Worm (Caenorhabditis elegans): ENCODE data around the gene F32D8.4.

Gene F32D8.4

DNA sequence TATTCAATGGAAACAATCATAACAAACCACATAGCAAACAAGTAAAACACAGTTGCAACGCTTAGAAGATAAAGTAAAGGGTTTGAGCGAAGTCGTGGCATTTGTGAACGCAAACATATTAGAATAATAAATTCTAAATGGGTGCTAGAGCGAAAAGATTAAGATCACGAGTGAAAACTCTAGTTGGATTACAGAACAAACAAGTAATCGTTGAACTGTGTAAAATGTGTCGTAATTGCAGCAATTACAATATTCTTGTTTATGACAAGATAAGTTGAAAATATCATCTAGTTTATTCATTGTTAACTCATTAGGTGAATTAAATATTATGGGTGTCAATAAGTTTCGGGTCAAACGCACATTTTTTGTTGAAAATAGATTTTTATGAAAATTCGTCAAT lies 9.3 kb upstream of the F32D8.4 start, which contains the start of gene F32D8.8:
Gene F32D8.8, minus strand, starts transcription at position 101 of the 400 bp plus-strand sequence.
- no peak for TF ChIP-seq ets-4 (GFP tag; optimal IDR thresholded peaks at IDR 0.05)
- TF ChIP-seq Y67H2A.10 (GFP tag; conservative IDR thresholded peaks at IDR 0.05) = no peak
- no peak for TF ChIP-seq nhr-120 (GFP tag; IDR thresholded peaks at IDR 0.05)
- no peak for TF ChIP-seq Y56A3A.18 (GFP tag; IDR thresholded peaks at IDR 0.05)
- no peak for TF ChIP-seq zim-3 (tag; optimal IDR thresholded peaks at IDR 0.05)
- no peak for TF ChIP-seq lsl-1 (GFP tag; optimal IDR thresholded peaks at IDR 0.05)
- TF ChIP-seq zfh-2 (GFP tag; conservative IDR thresholded peaks at IDR 0.05) = no peak
- TF ChIP-seq tlf-1 (GFP tag; optimal IDR thresholded peaks at IDR 0.05) = no peak
- no peak for TF ChIP-seq hlh-12 (tag; optimal IDR thresholded peaks at IDR 0.05)
- TF ChIP-seq nhr-27 (tag; optimal IDR thresholded peaks at IDR 0.05) = no peak
- TF ChIP-seq ztf-25 (GFP tag; IDR thresholded peaks at IDR 0.05) = no peak
- no peak for TF ChIP-seq bed-1 (GFP tag; IDR thresholded peaks at IDR 0.05)
- no peak for TF ChIP-seq snpc-1.3 (tag; optimal IDR thresholded peaks at IDR 0.05; ENCODE audit: insufficient read depth)
- no peak for TF ChIP-seq fkh-3 (tag; optimal IDR thresholded peaks at IDR 0.05)
- TF ChIP-seq egrh-3 (GFP tag; IDR thresholded peaks at IDR 0.05) = no peak

ce11 chrV:10901125-10901524 lies 7.8 kb upstream of the F32D8.4 start, which contains the start of gene spp-16:
Gene spp-16 (minus strand): TSS chrV:10901303.
- no peak for TF ChIP-seq mxl-1 (tag; optimal IDR thresholded peaks at IDR 0.05)
- peak; percentile 50 for TF ChIP-seq nhr-80 (tag; optimal IDR thresholded peaks at IDR 0.05)
- TF ChIP-seq nhr-120 (GFP tag; IDR thresholded peaks at IDR 0.05) = no peak
- TF ChIP-seq tlf-1 (GFP tag; optimal IDR thresholded peaks at IDR 0.05) = no peak

DNA sequence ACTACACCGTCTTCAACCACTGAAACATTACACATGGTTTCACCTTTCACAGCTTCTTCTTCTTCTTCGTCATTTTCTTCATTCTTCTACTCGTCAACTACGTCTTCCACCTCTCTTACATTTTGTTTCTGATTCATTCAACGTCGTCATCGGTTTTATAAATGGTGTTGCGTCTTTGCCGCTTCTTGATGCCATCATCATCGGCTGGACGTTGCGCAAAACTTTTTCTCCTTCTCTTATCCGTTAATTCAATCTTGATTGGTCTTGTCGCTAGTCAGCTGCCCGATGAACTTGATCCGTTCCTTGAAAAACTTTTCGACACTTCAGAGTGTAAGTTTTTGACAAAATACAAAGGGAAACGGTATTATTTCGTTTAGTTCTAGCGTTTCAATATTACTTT lies 5.3 kb upstream of the F32D8.4 start:
- no peak for TF ChIP-seq nhr-80 (tag; optimal IDR thresholded peaks at IDR 0.05)
- TF ChIP-seq efl-1 (GFP tag; optimal IDR thresholded peaks at IDR 0.05) = no peak
- no peak for TF ChIP-seq nhr-179 (tag; optimal IDR thresholded peaks at IDR 0.05)
- TF ChIP-seq ceh-40 (GFP tag; IDR thresholded peaks at IDR 0.05) = no peak
- no peak for TF ChIP-seq F55B11.4 (tag; optimal IDR thresholded peaks at IDR 0.05; ENCODE audit: borderline replicate concordance, insufficient read depth)
- TF ChIP-seq zfh-2 (GFP tag; conservative IDR thresholded peaks at IDR 0.05) = no peak
- no peak for TF ChIP-seq F52B5.7 (tag; optimal IDR thresholded peaks at IDR 0.05)
- TF ChIP-seq K11D2.4 (GFP tag; IDR thresholded peaks at IDR 0.05) = no peak
- TF ChIP-seq gei-17 (GFP tag; optimal IDR thresholded peaks at IDR 0.05) = no peak
- no peak for TF ChIP-seq dox-1 (GFP tag; IDR thresholded peaks at IDR 0.05)
- TF ChIP-seq attf-3 (GFP tag; conservative IDR thresholded peaks at IDR 0.05) = no peak

DNA sequence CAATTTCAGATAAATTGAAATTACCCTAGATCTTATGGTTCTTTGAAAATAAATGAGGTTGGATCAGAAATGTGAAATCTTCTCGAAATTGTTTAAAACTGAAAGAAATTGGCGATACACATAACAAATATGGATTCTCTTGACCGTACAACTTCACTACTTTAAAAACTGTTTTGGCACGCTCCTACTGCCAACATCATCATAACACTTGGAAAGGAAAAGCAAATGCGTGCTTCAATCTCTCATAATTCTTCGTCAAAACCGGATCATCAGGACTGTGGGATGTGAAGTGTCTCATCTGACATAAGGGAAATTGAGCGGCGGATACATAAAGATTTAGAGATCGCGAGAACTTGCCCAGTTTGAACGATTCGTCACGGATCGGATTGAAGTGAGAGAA lies 4.7 kb upstream of the F32D8.4 start, which contains the start of gene F32D8.7:
Gene F32D8.7, plus strand, starts transcription at position 329 of the 400 bp plus-strand sequence.
- TF ChIP-seq nfya-2 (GFP tag; IDR thresholded peaks at IDR 0.05) = no peak
- TF ChIP-seq lsy-27 (tag; optimal IDR thresholded peaks at IDR 0.05; ENCODE audit: borderline replicate concordance, insufficient read depth) = no peak
- no peak for TF ChIP-seq B0336.3 (GFP tag; IDR thresholded peaks at IDR 0.05)

DNA sequence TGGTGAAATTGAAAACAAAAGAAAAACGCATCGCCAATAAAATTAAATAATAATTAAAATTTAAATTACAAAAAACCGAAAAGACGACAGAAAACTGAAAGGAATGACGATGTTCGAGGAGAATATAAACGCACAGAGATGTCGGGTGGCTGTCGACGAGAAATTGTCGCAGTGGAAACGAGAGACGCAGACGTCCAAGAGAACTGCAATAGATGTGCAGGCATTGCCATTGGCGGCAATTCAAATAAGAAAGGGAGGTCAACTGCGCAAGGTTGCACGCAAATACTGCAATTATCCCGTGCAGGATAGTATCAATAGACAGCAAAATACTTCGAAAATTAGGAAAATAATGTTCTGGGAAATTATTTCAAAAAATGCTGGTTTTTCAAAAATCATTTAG lies 3.8 kb upstream of the F32D8.4 start:
- TF ChIP-seq nhr-80 (tag; optimal IDR thresholded peaks at IDR 0.05) = peak; percentile 99
- peak; percentile 88 for TF ChIP-seq F33H1.4 (GFP tag; IDR thresholded peaks at IDR 0.05)
- TF ChIP-seq ztf-22 (GFP tag; optimal IDR thresholded peaks at IDR 0.05) = peak; percentile 98
- TF ChIP-seq F22D6.2 (tag; optimal IDR thresholded peaks at IDR 0.05) = peak; percentile 91
- TF ChIP-seq ceh-91 (GFP tag; IDR thresholded peaks at IDR 0.05) = peak; percentile 95
- TF ChIP-seq dpl-1 (GFP tag; optimal IDR thresholded peaks at IDR 0.05) = peak; percentile 99
- TF ChIP-seq hmg-1.2 (GFP tag; IDR thresholded peaks at IDR 0.05) = peak; percentile 94
- TF ChIP-seq T07F8.4 (tag; optimal IDR thresholded peaks at IDR 0.05) = peak; percentile 81
- peak; percentile 98 for TF ChIP-seq Y53G8AR.9 (GFP tag; conservative IDR thresholded peaks at IDR 0.05)
- peak; percentile 99 for TF ChIP-seq pha-4 (tag; optimal IDR thresholded peaks at IDR 0.05)
- TF ChIP-seq mes-4 (tag; optimal IDR thresholded peaks at IDR 0.05) = peak; percentile 14
- peak; percentile 98 for TF ChIP-seq madf-3 (GFP tag; IDR thresholded peaks at IDR 0.05)
- TF ChIP-seq him-1 (tag; optimal IDR thresholded peaks at IDR 0.05) = peak; percentile 95
- peak; percentile 73 to 77 for TF ChIP-seq rec-8 (tag; optimal IDR thresholded peaks at IDR 0.05)
- peak; percentile 79 for TF ChIP-seq egl-18 (GFP tag; IDR thresholded peaks at IDR 0.05)
- 0 out of 2 replicates have a peak, but pooled peaks have one; percentile 90 for TF ChIP-seq F37B4.10 (GFP tag; IDR thresholded peaks at IDR 0.05)

Data from whole organism, young adult.